Fruit fly (Drosophila melanogaster) whole organism, embryonic: ENCODE data around the gene fru.
A peak's percentile ranks its signal among the peaks of the same experiment; 100 is the strongest.

Source experiments
- Atf3 ChIP-seq: fragments of 200-800 bp; sonication (Bioruptor generic); optimal IDR thresholded peaks from 3 replicates; lab custom pipeline; 2016; ENCODE audit warnings: missing biosample characterization, missing genetic modification characterization
- B-H2 ChIP-seq: fragments of 200-800 bp; sonication (Bioruptor generic); optimal IDR thresholded peaks from 2 replicates; lab custom pipeline; 2018; ENCODE audit warnings: missing biosample characterization, mild to moderate bottlenecking, missing genetic modification characterization
- BEAF-32 ChIP-seq: fragments of 200-800 bp; sonication (Bioruptor generic); optimal IDR thresholded peaks from 3 replicates; lab custom pipeline; 2017; ENCODE audit warnings: missing biosample characterization, missing genetic modification characterization, mild to moderate bottlenecking, moderate library complexity, missing genetic modification reagents
- CG10147 ChIP-seq: fragments of 200-800 bp; sonication (Bioruptor generic); optimal IDR thresholded peaks from 2 replicates; lab custom pipeline; 2019; ENCODE audit warnings: missing biosample characterization, mild to moderate bottlenecking, missing genetic modification characterization, moderate library complexity
- CG10431 ChIP-seq: fragments of 200-800 bp; sonication (Bioruptor generic); optimal IDR thresholded peaks from 3 replicates; lab custom pipeline; 2018; ENCODE audit warnings: missing biosample characterization, mild to moderate bottlenecking, missing genetic modification characterization
- CG10979 ChIP-seq: fragments of 200-800 bp; sonication (Bioruptor generic); optimal IDR thresholded peaks from 2 replicates; lab custom pipeline; 2018; ENCODE audit warnings: missing biosample characterization, mild to moderate bottlenecking, missing genetic modification characterization, moderate library complexity
- CG11247 ChIP-seq: fragments of 200-800 bp; sonication (Bioruptor generic); IDR thresholded peaks from 2 replicates; pipeline ENCODE4 v1.3.6; 2022; ENCODE audit warnings: missing biosample characterization, missing genetic modification characterization
- CG11398 ChIP-seq: fragments of 200-800 bp; sonication (Bioruptor generic); optimal IDR thresholded peaks from 2 replicates; lab custom pipeline; 2016; ENCODE audit warnings: missing biosample characterization, missing genetic modification characterization
- CG12155 ChIP-seq: fragments of 200-800 bp; sonication (Bioruptor generic); optimal IDR thresholded peaks from 3 replicates; lab custom pipeline; 2016; ENCODE audit warnings: missing biosample characterization, missing genetic modification characterization
- CG12219 ChIP-seq: fragments of 200-800 bp; sonication (Bioruptor generic); optimal IDR thresholded peaks from 3 replicates; lab custom pipeline; 2018; ENCODE audit warnings: missing biosample characterization, mild to moderate bottlenecking, missing genetic modification characterization
- CG12942 ChIP-seq: fragments of 200-800 bp; sonication (Bioruptor generic); optimal IDR thresholded peaks from 3 replicates; lab custom pipeline; 2016; ENCODE audit warnings: missing biosample characterization, missing genetic modification characterization
- CG13123 ChIP-seq: fragments of 200-800 bp; sonication (Bioruptor generic); optimal IDR thresholded peaks from 2 replicates; lab custom pipeline; 2016; ENCODE audit warnings: missing biosample characterization, missing genetic modification characterization
- CG17359 ChIP-seq: fragments of 200-800 bp; sonication (Bioruptor generic); optimal IDR thresholded peaks from 3 replicates; lab custom pipeline; 2018; ENCODE audit warnings: missing biosample characterization, mild to moderate bottlenecking, missing genetic modification characterization, moderate library complexity
- CG18599 ChIP-seq: fragments of 200-800 bp; sonication (Bioruptor generic); optimal IDR thresholded peaks from 3 replicates; lab custom pipeline; 2017; ENCODE audit warnings: missing biosample characterization, missing genetic modification characterization, mild to moderate bottlenecking, moderate library complexity, missing genetic modification reagents
- CG42726 ChIP-seq: fragments of 200-800 bp; sonication (Bioruptor generic); IDR thresholded peaks from 2 replicates; pipeline ENCODE4 v1.3.6; 2022; ENCODE audit warnings: missing biosample characterization, missing genetic modification characterization; ENCODE audit not compliant: partially characterized antibody
- CG4328 ChIP-seq: fragments of 200-800 bp; sonication (Bioruptor generic); optimal IDR thresholded peaks from 3 replicates; lab custom pipeline; 2017; ENCODE audit warnings: missing biosample characterization, missing genetic modification reagents, missing genetic modification characterization
- CG4854 ChIP-seq: fragments of 200-800 bp; sonication (Bioruptor generic); optimal IDR thresholded peaks from 2 replicates; lab custom pipeline; 2016; ENCODE audit warnings: missing biosample characterization, missing genetic modification characterization, inconsistent platforms
- CG6175 ChIP-seq: fragments of 200-800 bp; sonication (Bioruptor generic); IDR thresholded peaks from 3 replicates; pipeline ENCODE4 v1.3.6; 2022; ENCODE audit warnings: missing biosample characterization, missing genetic modification characterization
- CG6791 ChIP-seq: fragments of 200-800 bp; sonication (Bioruptor generic); IDR thresholded peaks from 3 replicates; pipeline ENCODE4 v1.3.6; 2022; ENCODE audit warnings: missing biosample characterization, missing genetic modification characterization; ENCODE audit not compliant: partially characterized antibody
- CG7556 ChIP-seq: fragments of 200-800 bp; sonication (Bioruptor generic); optimal IDR thresholded peaks from 2 replicates; lab custom pipeline; 2017; ENCODE audit warnings: missing biosample characterization, mild to moderate bottlenecking, missing genetic modification characterization
- CG7963 ChIP-seq: fragments of 200-800 bp; sonication (Bioruptor generic); IDR thresholded peaks from 3 replicates; pipeline ENCODE4 v1.3.6; 2022; ENCODE audit warnings: missing biosample characterization, missing genetic modification characterization; ENCODE audit not compliant: partially characterized antibody
- CG8765 ChIP-seq: fragments of 200-800 bp; sonication (Bioruptor generic); IDR thresholded peaks from 2 replicates; pipeline ENCODE4 v1.3.6; 2022; ENCODE audit warnings: missing biosample characterization, missing genetic modification characterization
- CG9609 ChIP-seq: fragments of 200-800 bp; sonication (Bioruptor generic); optimal IDR thresholded peaks from 3 replicates; lab custom pipeline; 2016; ENCODE audit warnings: missing biosample characterization, missing genetic modification characterization
- Chrac-16 ChIP-seq: fragments of 200-800 bp; sonication (Bioruptor generic); optimal IDR thresholded peaks from 3 replicates; lab custom pipeline; 2016; ENCODE audit warnings: missing biosample characterization, missing genetic modification characterization
- Dfd ChIP-seq, 2 experiments: fragments of >200 bp; optimal IDR thresholded peaks; 2 replicates each; lab custom pipeline; 2017; ENCODE audit warnings: missing biosample characterization in 2 of 2, missing genetic modification characterization in 2 of 2
- GATAe ChIP-seq: fragments of 200-800 bp; sonication (Bioruptor generic); conservative IDR thresholded peaks from 2 replicates; pipeline ENCODE4 v1.3.6; 2022; ENCODE audit warnings: missing biosample characterization, missing genetic modification characterization
- HHEX ChIP-seq: fragments of 200-800 bp; sonication (Bioruptor generic); optimal IDR thresholded peaks from 3 replicates; lab custom pipeline; 2017; ENCODE audit warnings: missing biosample characterization, mild to moderate bottlenecking, missing genetic modification characterization, missing genetic modification reagents
- Hsf ChIP-seq: fragments of 200-800 bp; sonication (Bioruptor generic); optimal IDR thresholded peaks from 3 replicates; lab custom pipeline; 2016; ENCODE audit warnings: missing biosample characterization, missing genetic modification characterization
- Mad ChIP-seq: fragments of 200-800 bp; sonication (Bioruptor generic); optimal IDR thresholded peaks from 2 replicates; lab custom pipeline; 2016; ENCODE audit warnings: missing biosample characterization, missing genetic modification characterization
- Opbp ChIP-seq: fragments of 200-800 bp; sonication (Bioruptor generic); IDR thresholded peaks from 3 replicates; pipeline ENCODE4 v1.3.6; 2022; ENCODE audit warnings: missing biosample characterization, missing genetic modification characterization; ENCODE audit not compliant: partially characterized antibody
- Sin3A ChIP-seq: fragments of >200 bp; optimal IDR thresholded peaks from 2 replicates; lab custom pipeline; 2018
- Sry-β ChIP-seq: fragments of 200-800 bp; sonication (Bioruptor generic); optimal IDR thresholded peaks from 2 replicates; lab custom pipeline; 2018; ENCODE audit warnings: missing biosample characterization, mild to moderate bottlenecking, missing genetic modification characterization, moderate library complexity
- Usf ChIP-seq: fragments of 200-800 bp; sonication (Bioruptor generic); optimal IDR thresholded peaks from 2 replicates; lab custom pipeline; 2017; ENCODE audit warnings: missing genotype, missing biosample characterization, missing genetic modification characterization
- ash1 ChIP-seq: fragments of 200-800 bp; sonication (Bioruptor generic); optimal IDR thresholded peaks from 2 replicates; lab custom pipeline; 2018; ENCODE audit warnings: missing biosample characterization, mild to moderate bottlenecking, missing genetic modification characterization
- caup ChIP-seq: fragments of 200-800 bp; sonication (Bioruptor generic); optimal IDR thresholded peaks from 3 replicates; lab custom pipeline; 2017; ENCODE audit warnings: missing biosample characterization, mild to moderate bottlenecking, missing genetic modification characterization, moderate library complexity; ENCODE audit not compliant: severe bottlenecking
- eyg ChIP-seq: fragments of 200-800 bp; sonication (Bioruptor generic); optimal IDR thresholded peaks from 3 replicates; lab custom pipeline; 2016; ENCODE audit warnings: missing biosample characterization, missing genetic modification characterization
- ftz-f1 ChIP-seq: fragments of 200-800 bp; sonication (Bioruptor generic); optimal IDR thresholded peaks from 2 replicates; lab custom pipeline; 2016; ENCODE audit warnings: missing biosample characterization, missing genetic modification characterization
- gcm2 ChIP-seq: fragments of 200-800 bp; sonication (Bioruptor generic); optimal IDR thresholded peaks from 2 replicates; lab custom pipeline; 2016; ENCODE audit warnings: missing biosample characterization, missing genetic modification characterization
- h ChIP-seq: fragments of >200 bp; optimal IDR thresholded peaks from 2 replicates; lab custom pipeline; 2017
- pan ChIP-seq, 4 experiments: fragments of >200 bp in 3 of 4; fragments of 200-800 bp in 1 of 4; sonication (Bioruptor generic) in 1 of 4; optimal IDR thresholded peaks in 3 of 4; IDR thresholded peaks in 1 of 4; 2 replicates each; pipeline versions ENCODE4 v1.3.6 to Lab custom; 2017 to 2022; ENCODE audit warnings: missing biosample characterization in 2 of 4, missing genetic modification characterization in 2 of 4, mixed read lengths in 1 of 4
- pho ChIP-seq: fragments of 200-800 bp; sonication (Bioruptor generic); optimal IDR thresholded peaks from 2 replicates; lab custom pipeline; 2016; ENCODE audit warnings: missing biosample characterization, missing genetic modification characterization
- pzg ChIP-seq: fragments of 200-800 bp; sonication (Bioruptor generic); optimal IDR thresholded peaks from 3 replicates; lab custom pipeline; 2018; ENCODE audit warnings: missing biosample characterization, mild to moderate bottlenecking, missing genetic modification characterization, moderate library complexity
- repo ChIP-seq: fragments of 200-800 bp; sonication (Bioruptor generic); optimal IDR thresholded peaks from 2 replicates; lab custom pipeline; 2016; ENCODE audit warnings: missing biosample characterization, missing genetic modification characterization
- sob ChIP-seq: fragments of 200-800 bp; sonication (Bioruptor generic); IDR thresholded peaks from 2 replicates; pipeline ENCODE4 v1.3.6; 2022; ENCODE audit warnings: missing biosample characterization, missing genetic modification characterization
- sqz ChIP-seq: fragments of 200-800 bp; sonication (Bioruptor generic); optimal IDR thresholded peaks from 3 replicates; lab custom pipeline; 2018; ENCODE audit warnings: missing biosample characterization, mild to moderate bottlenecking, missing genetic modification characterization
- tin ChIP-seq: fragments of 200-800 bp; sonication (Bioruptor generic); optimal IDR thresholded peaks from 3 replicates; lab custom pipeline; 2016; ENCODE audit warnings: missing biosample characterization, missing genetic modification characterization
- usp ChIP-seq: fragments of >200 bp; optimal IDR thresholded peaks from 2 replicates; lab custom pipeline; 2017; ENCODE audit warnings: missing biosample characterization, missing genetic modification characterization
- wek ChIP-seq: fragments of 200-800 bp; sonication (Bioruptor generic); optimal IDR thresholded peaks from 3 replicates; lab custom pipeline; 2018; ENCODE audit warnings: missing biosample characterization, mild to moderate bottlenecking, missing genetic modification characterization, moderate library complexity

The fru gene

DNA sequence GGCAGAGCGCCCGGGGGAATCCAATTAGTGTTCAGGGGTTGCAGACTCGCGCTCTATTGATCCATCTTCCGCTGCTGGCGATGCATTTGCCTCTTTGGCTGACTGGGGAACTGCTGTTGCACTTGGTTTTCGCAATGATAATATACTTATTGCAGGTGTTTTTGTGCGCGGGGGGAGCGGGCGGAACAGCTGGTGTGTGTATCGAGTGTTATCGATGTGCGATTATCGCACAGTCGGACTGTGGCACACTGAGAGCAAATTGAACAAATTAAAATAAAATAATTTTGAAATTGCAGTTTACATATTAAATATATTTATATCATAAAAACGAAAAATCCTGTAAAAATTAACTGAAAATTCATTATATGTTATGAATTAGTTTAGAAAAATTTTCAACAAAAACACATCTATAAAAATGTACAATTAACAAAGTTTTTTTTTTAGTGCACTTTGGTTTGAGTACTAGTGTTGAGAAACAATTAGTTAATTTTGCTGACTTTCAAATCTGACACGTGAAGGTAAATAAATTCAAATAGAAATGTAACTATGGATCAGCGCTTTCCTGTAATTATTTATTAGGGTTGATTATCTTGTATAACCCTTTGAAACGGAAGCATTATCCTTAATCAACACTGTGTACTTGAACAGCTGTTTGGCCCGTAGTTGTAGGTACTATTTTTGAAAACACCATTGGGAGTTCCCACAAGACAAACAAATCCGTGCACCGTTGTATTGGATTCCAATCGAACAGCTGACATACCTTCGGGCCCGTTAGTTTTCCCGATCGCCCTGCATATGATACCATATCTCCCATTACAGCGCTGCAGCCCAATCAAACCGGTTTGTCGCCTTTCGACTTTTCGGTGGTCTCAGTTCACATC, 142.6 kb downstream of the fru start, which contains the start of the genes Wdr37 and koko (continued):
- TF ChIP-seq wek (GFP tag; lab: Kevin White, UChicago): no peak
- peak; percentile 58 for TF ChIP-seq eyg (GFP tag; lab: Kevin White, UChicago)
- peak; percentile 94 for TF ChIP-seq B-H2 (GFP tag; lab: Kevin White, UChicago)
- peak; percentile 66 for TF ChIP-seq CG4854 (GFP tag; lab: Kevin White, UChicago)
- peak; percentile 96 for TF ChIP-seq CG18599 (GFP tag; lab: Kevin White, UChicago)
- peak; percentile 96 for TF ChIP-seq tin (GFP tag; lab: Kevin White, UChicago)
- peak; percentile 74 for TF ChIP-seq CG9609 (GFP tag; lab: Kevin White, UChicago)
- peak; percentile 63 for TF ChIP-seq repo (GFP tag; lab: Kevin White, UChicago)
- TF ChIP-seq CG17359 (tag; lab: Kevin White, UChicago): peak; percentile 97
- peak; percentile 55; the same call in 2 of the 3 replicates for TF ChIP-seq CG6791 (GFP tag; lab: Robert Waterston, UW)
- peak; percentile 96 for TF ChIP-seq CG12942 (GFP tag; lab: Kevin White, UChicago)
- peak; percentile 70 for TF ChIP-seq BEAF-32
- TF ChIP-seq sob: peak; percentile 98
- TF ChIP-seq pan (optimal IDR thresholded peaks at IDR 0.05; lab: Kevin White, UChicago): no peak
- TF ChIP-seq pan (GFP tag; optimal IDR thresholded peaks at IDR 0.05 in 1 of 2, IDR thresholded peaks at IDR 0.05 in 1 of 2): peak in 1 of 2 experiments; percentile 99
- peak; percentile 95 for TF ChIP-seq CG12155 (GFP tag; lab: Kevin White, UChicago)
- no peak for TF ChIP-seq h
- TF ChIP-seq CG7556 (GFP tag; lab: Kevin White, UChicago): peak; percentile 97
- TF ChIP-seq CG11247 (GFP tag; lab: Robert Waterston, UW): peak; percentile 97
- TF ChIP-seq Atf3 (GFP tag; lab: Kevin White, UChicago): peak; percentile 75
- peak; percentile 92 for TF ChIP-seq CG6175 (GFP tag; lab: Robert Waterston, UW)
- peak; percentile 94 for TF ChIP-seq CG10147
- TF ChIP-seq CG10979 (tag; lab: Kevin White, UChicago): peak; percentile 98
- peak; percentile 79 for TF ChIP-seq pho (GFP tag; lab: Kevin White, UChicago)
- peak; percentile 94 for TF ChIP-seq caup (GFP tag; lab: Kevin White, UChicago)
- TF ChIP-seq CG10431 (GFP tag; lab: Kevin White, UChicago): peak; percentile 70
- TF ChIP-seq usp (GFP tag; lab: Kevin White, UChicago): no peak
- TF ChIP-seq GATAe (GFP tag; lab: Robert Waterston, UW): peak; percentile 94
- peak; percentile 50; the same call in 1 of the 3 replicates for TF ChIP-seq Opbp (GFP tag; lab: Robert Waterston, UW)
- TF ChIP-seq pzg: peak; percentile 46
- peak; percentile 90 for TF ChIP-seq CG4328
- TF ChIP-seq gcm2 (GFP tag; lab: Kevin White, UChicago): no peak
- peak; percentile 79 for TF ChIP-seq CG12219 (GFP tag; lab: Kevin White, UChicago)
- TF ChIP-seq CG13123 (GFP tag; lab: Kevin White, UChicago): peak; percentile 95
- TF ChIP-seq CG42726 (GFP tag; lab: Robert Waterston, UW): peak; percentile 62; the same call in 1 of the 2 replicates
- TF ChIP-seq Sin3A: peak; percentile 1
- TF ChIP-seq ash1: peak; percentile 3
- peak; percentile 97 for TF ChIP-seq Chrac-16
- no peak for TF ChIP-seq Dfd (GFP tag; optimal IDR thresholded peaks at IDR 0.05; lab: Kevin White, UChicago)
- peak; percentile 65 for TF ChIP-seq Mad (GFP tag; lab: Kevin White, UChicago)
- peak; percentile 47 for TF ChIP-seq ftz-f1
- peak; percentile 89 for TF ChIP-seq Hsf (GFP tag; lab: Kevin White, UChicago)
- TF ChIP-seq Sry-β (GFP tag; lab: Kevin White, UChicago): peak; percentile 39
- peak; percentile 35; the same call in 1 of the 3 replicates for TF ChIP-seq CG7963 (GFP tag; lab: Robert Waterston, UW)
- no peak for TF ChIP-seq CG11398 (GFP tag; lab: Kevin White, UChicago)
- TF ChIP-seq sqz: peak; percentile 93
- TF ChIP-seq CG8765 (GFP tag; lab: Robert Waterston, UW): peak; percentile 90
- peak; percentile 92 for TF ChIP-seq Usf (GFP tag; lab: Kevin White, UChicago)
- TF ChIP-seq HHEX (GFP tag; lab: Kevin White, UChicago): peak; percentile 91
